Fruit fly (Drosophila melanogaster) whole organism, embryonic: ENCODE measurements around the gene CG17646.

Experiments
- CG10979 ChIP-seq: fragments of 200-800 bp; sonication (Bioruptor generic); optimal IDR thresholded peaks from 2 replicates; lab custom pipeline; 2018; ENCODE audit warnings: missing biosample characterization, mild to moderate bottlenecking, missing genetic modification characterization, moderate library complexity
- CG43689 ChIP-seq: fragments of 200-800 bp; sonication (Bioruptor generic); IDR thresholded peaks from 2 replicates; pipeline ENCODE4 v1.3.6; 2022; ENCODE audit warnings: missing biosample characterization, missing genetic modification characterization
- Hmr ChIP-seq: fragments of 200-800 bp; sonication (Bioruptor generic); optimal IDR thresholded peaks from 3 replicates; lab custom pipeline; 2017; ENCODE audit warnings: mild to moderate bottlenecking, missing biosample characterization, missing genetic modification reagents, missing genetic modification characterization
- Hmx ChIP-seq: fragments of 200-800 bp; sonication (Bioruptor generic); optimal IDR thresholded peaks from 2 replicates; lab custom pipeline; 2016; ENCODE audit warnings: missing biosample characterization, missing genetic modification characterization
- Rfx ChIP-seq: fragments of 200-800 bp; sonication (Bioruptor generic); IDR thresholded peaks from 2 replicates; pipeline ENCODE4 v1.3.6; 2022; ENCODE audit warnings: missing biosample characterization, missing genetic modification characterization
- Rx ChIP-seq: fragments of 200-800 bp; sonication (Bioruptor generic); IDR thresholded peaks from 2 replicates; pipeline ENCODE4 v1.3.6; 2022; ENCODE audit warnings: missing biosample characterization, missing genetic modification characterization
- bsh ChIP-seq, 2 experiments: fragments of 200-800 bp; sonication (Bioruptor generic); optimal IDR thresholded peaks; 2 replicates each; lab custom pipeline; 2017 to 2018; ENCODE audit warnings: mild to moderate bottlenecking in 2 of 2, missing biosample characterization in 2 of 2, missing genetic modification characterization in 2 of 2, moderate library complexity in 1 of 2
- ci ChIP-seq: fragments of 200-800 bp; sonication (Bioruptor generic); IDR thresholded peaks from 3 replicates; pipeline ENCODE4 v1.3.6; 2022; ENCODE audit warnings: missing biosample characterization, missing genetic modification characterization
- wdn ChIP-seq: fragments of 200-800 bp; sonication (Bioruptor generic); IDR thresholded peaks from 2 replicates; pipeline ENCODE4 v1.3.6; 2022; ENCODE audit warnings: missing biosample characterization, missing genetic modification characterization

DNA sequence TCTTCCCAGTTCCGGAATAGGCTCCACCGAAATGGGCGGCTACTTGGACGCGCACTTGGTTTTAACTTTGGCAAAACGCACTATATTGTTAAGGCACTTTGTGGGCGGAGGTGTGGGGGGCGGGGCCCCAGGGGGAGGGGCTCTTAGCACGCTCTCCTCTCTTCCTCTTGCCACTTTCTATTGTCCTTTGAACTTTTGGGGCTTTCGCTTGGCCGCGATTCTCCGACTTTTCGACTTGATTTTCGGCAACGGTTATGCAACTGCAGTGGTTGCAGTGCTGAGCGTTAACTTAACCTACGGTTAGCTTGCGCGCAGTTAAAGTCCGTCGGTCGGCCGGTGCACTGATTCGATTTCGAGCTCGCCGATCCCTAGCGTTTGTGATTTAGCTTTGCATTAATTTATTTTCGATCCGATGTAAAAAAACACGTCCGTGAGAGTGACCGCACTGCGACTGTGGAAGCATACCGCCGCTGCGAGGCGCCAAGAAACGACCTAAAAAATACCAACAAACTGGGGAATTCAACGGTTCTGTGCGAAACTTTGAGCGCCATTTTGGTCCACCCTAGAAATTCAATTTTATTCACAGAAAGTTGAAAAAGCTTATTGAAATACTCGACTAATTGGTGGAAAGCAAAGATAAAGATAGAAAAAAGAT lies 8.3 kb upstream of the CG17646 start, which contains the start of gene Rim2:
- no peak for TF ChIP-seq bsh (GFP tag; optimal IDR thresholded peaks at IDR 0.05; lab: Kevin White, UChicago)
- peak; percentile 78 for TF ChIP-seq Hmr (GFP tag; lab: Kevin White, UChicago)
- TF ChIP-seq wdn (GFP tag; lab: Robert Waterston, UW) = no peak
- peak; percentile 57; the same call in 2 of the 3 replicates for TF ChIP-seq ci
- no peak for TF ChIP-seq CG43689 (GFP tag; lab: Robert Waterston, UW)
- no peak for TF ChIP-seq Hmx
- no peak for TF ChIP-seq CG10979 (tag; lab: Kevin White, UChicago)
- TF ChIP-seq Rx (GFP tag; lab: Robert Waterston, UW) = no peak
- TF ChIP-seq Rfx = peak; percentile 50; the same call in 1 of the 2 replicates
